Fruit fly (Drosophila melanogaster): Measurements from ENCODE around the gene CG31221.

The CG31221 gene

dm6 chr3R:19403096-19403515 is 9.4 kb upstream of the CG31221 start, which contains the start of the genes Ino80 and Aptx (continued):
- TF ChIP-seq nerfin-2 (GFP tag; IDR thresholded peaks at IDR 0.05; ENCODE audit: partially characterized antibody) (peak; percentile 91), CG13123 (GFP tag; optimal IDR thresholded peaks at IDR 0.05) (peak; percentile 90), CG9727 (GFP tag; optimal IDR thresholded peaks at IDR 0.05) (peak; percentile 94), dimm (GFP tag; IDR thresholded peaks at IDR 0.05) (peak; percentile 78), schlank (tag; optimal IDR thresholded peaks at IDR 0.05) (peak; percentile 59), wdn (GFP tag; IDR thresholded peaks at IDR 0.05) (peak; percentile 89), danr (GFP tag; IDR thresholded peaks at IDR 0.05) (peak; percentile 89), BtbVII (GFP tag; optimal IDR thresholded peaks at IDR 0.05) (peak; percentile 74), fd64A (GFP tag; optimal IDR thresholded peaks at IDR 0.05) (peak; percentile 61), Fer3 (tag; optimal IDR thresholded peaks at IDR 0.05) (peak; percentile 91), Camta (GFP tag; optimal IDR thresholded peaks at IDR 0.05) (peak; percentile 88), CG10431 (GFP tag; optimal IDR thresholded peaks at IDR 0.05) (no peak), HLH54F (GFP tag; optimal IDR thresholded peaks at IDR 0.05) (peak; percentile 96), gem (tag; optimal IDR thresholded peaks at IDR 0.05) (peak; percentile 97), CG9609 (GFP tag; optimal IDR thresholded peaks at IDR 0.05) (peak; percentile 95), CG6683 (GFP tag; optimal IDR thresholded peaks at IDR 0.05) (no peak), kni (GFP tag; optimal IDR thresholded peaks at IDR 0.05) (no peak), CG15011 (GFP tag; optimal IDR thresholded peaks at IDR 0.05) (peak; percentile 85), ap (GFP tag; IDR thresholded peaks at IDR 0.05) (peak; percentile 91), CG11504 (tag; optimal IDR thresholded peaks at IDR 0.05) (peak; percentile 94), dati (GFP tag; IDR thresholded peaks at IDR 0.05) (peak; percentile 84), CG4404 (GFP tag; IDR thresholded peaks at IDR 0.05) (peak; percentile 93), ham (GFP tag; IDR thresholded peaks at IDR 0.05) (peak; percentile 86), CG6254 (GFP tag; optimal IDR thresholded peaks at IDR 0.05) (peak; percentile 73), tll (GFP tag; optimal IDR thresholded peaks at IDR 0.05) (peak; percentile 41 to 61), chif (GFP tag; optimal IDR thresholded peaks at IDR 0.05) (peak; percentile 91 to 93), BEAF-32 (GFP tag; optimal IDR thresholded peaks at IDR 0.05) (peak; percentile 97), Nf-YA (GFP tag; IDR thresholded peaks at IDR 0.05) (peak; percentile 80), sqz (GFP tag; optimal IDR thresholded peaks at IDR 0.05) (no peak), YL-1 (GFP tag; optimal IDR thresholded peaks at IDR 0.05) (peak; percentile 78), Max (GFP tag; optimal IDR thresholded peaks at IDR 0.05) (peak; percentile 91), eve (GFP tag; optimal IDR thresholded peaks at IDR 0.05) (peak in 1 of 2 experiments; percentile 51), CG10147 (GFP tag; optimal IDR thresholded peaks at IDR 0.05) (no peak), CG12744 (GFP tag; optimal IDR thresholded peaks at IDR 0.05) (peak; percentile 87), CG8924 (tag; optimal IDR thresholded peaks at IDR 0.05) (peak; percentile 93), Meics (GFP tag; optimal IDR thresholded peaks at IDR 0.05) (peak; percentile 92), pho (GFP tag; optimal IDR thresholded peaks at IDR 0.05) (peak; percentile 97), CG2129 (GFP tag; IDR thresholded peaks at IDR 0.05; ENCODE audit: partially characterized antibody) (peak; percentile 68), CG4617 (GFP tag; optimal IDR thresholded peaks at IDR 0.05; ENCODE audit: borderline replicate concordance) (peak; percentile 85), CG8089 (GFP tag; optimal IDR thresholded peaks at IDR 0.05) (peak; percentile 90), cato (GFP tag; optimal IDR thresholded peaks at IDR 0.05; ENCODE audit: borderline replicate concordance) (peak; percentile 93), CG10979 (tag; optimal IDR thresholded peaks at IDR 0.05) (peak; percentile 92), crc (GFP tag; optimal IDR thresholded peaks at IDR 0.05) (peak; percentile 70), CG16813 (GFP tag; IDR thresholded peaks at IDR 0.05; ENCODE audit: partially characterized antibody) (peak; percentile 97), da (GFP tag; optimal IDR thresholded peaks at IDR 0.05) (peak; percentile 79), CG6791 (GFP tag; IDR thresholded peaks at IDR 0.05; ENCODE audit: partially characterized antibody) (peak; percentile 95), CG32772 (GFP tag; IDR thresholded peaks at IDR 0.05) (peak; percentile 95), ase (GFP tag; IDR thresholded peaks at IDR 0.05) (peak; percentile 92), oc (tag; optimal IDR thresholded peaks at IDR 0.05) (no peak), CG7271 (tag; optimal IDR thresholded peaks at IDR 0.05) (peak; percentile 89)

All from whole organism, embryonic.